Fruit fly (Drosophila melanogaster) Kc167 (cell line): ENCODE results near the gene Ada2a.

Source experiments
- Myc ChIP-seq: fragments of >200 bp; optimal IDR thresholded peaks from 2 replicates; lab custom pipeline; 2017; ENCODE audit warnings: missing external identifiers
- h ChIP-seq: fragments of >200 bp; optimal IDR thresholded peaks from 3 replicates; lab custom pipeline; 2018; ENCODE audit warnings: missing external identifiers
- ttk ChIP-seq: sonication (Bioruptor generic); optimal IDR thresholded peaks from 2 replicates; lab custom pipeline; 2017; ENCODE audit warnings: missing external identifiers

- TF ChIP-seq h (lab: Kevin White, UChicago) (no peak), Myc (no peak), ttk (no peak)
Observed at dm6 chr3R:18244171-18245043, 10.9 kb downstream of the Ada2a start.
